Worm (Caenorhabditis elegans): ENCODE measurements around the gene nep-2.

DNA sequence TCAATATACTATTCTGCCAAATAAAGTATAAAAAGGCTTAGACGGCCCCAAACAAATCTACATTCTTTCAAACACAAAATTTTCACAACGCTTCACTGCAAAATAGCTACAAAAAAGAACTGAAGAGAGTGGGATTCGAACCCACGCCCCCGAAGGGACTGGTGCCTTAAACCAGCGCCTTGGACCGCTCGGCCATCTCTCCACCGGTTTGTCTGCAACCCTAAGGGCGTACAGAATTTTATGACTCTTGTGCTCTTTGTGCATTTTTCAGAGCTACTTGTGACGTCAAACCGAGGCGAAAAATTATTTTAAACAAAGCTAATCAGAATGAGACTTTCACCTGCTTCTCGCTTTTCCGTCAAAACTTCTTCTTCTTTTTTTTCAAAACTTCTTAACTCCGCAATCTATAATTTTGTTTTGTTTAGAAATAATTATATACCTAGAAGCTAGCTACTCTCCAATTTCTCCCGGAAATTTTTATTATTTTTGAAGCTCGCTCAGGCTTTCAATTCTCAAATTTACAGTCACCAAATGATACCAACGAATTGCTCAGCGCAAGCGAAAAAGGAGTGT is 10.7 kb upstream of the nep-2 start, which contains the start of gene T05A8.8:
- TF ChIP-seq ama-1 (optimal IDR thresholded peaks at IDR 0.05): no peak
- TF ChIP-seq tbx-11 (GFP tag; IDR thresholded peaks at IDR 0.05): no peak

All from whole organism, early embryonic.